Fruit fly (Drosophila melanogaster) whole organism, embryonic: ENCODE data around the gene CG33230.

Experiments
- CG1024 ChIP-seq: fragments of 200-800 bp; sonication (Bioruptor generic); IDR thresholded peaks from 2 replicates; pipeline ENCODE4 v1.3.6; 2022; ENCODE audit warnings: missing biosample characterization, missing genetic modification characterization
- CG10274 ChIP-seq: fragments of 200-800 bp; sonication (Bioruptor generic); optimal IDR thresholded peaks from 3 replicates; lab custom pipeline; 2017; ENCODE audit warnings: missing biosample characterization, mild to moderate bottlenecking, missing genetic modification characterization
- CG11695 ChIP-seq: fragments of 200-800 bp; sonication (Bioruptor generic); IDR thresholded peaks from 3 replicates; pipeline ENCODE4 v1.3.6; 2022; ENCODE audit warnings: missing biosample characterization, missing genetic modification characterization
- CG12299 ChIP-seq: fragments of 200-800 bp; sonication (Bioruptor generic); optimal IDR thresholded peaks from 2 replicates; lab custom pipeline; 2018; ENCODE audit warnings: missing biosample characterization, mild to moderate bottlenecking, missing genetic modification characterization
- CG12659 ChIP-seq: fragments of 200-800 bp; sonication (Bioruptor generic); optimal IDR thresholded peaks from 3 replicates; lab custom pipeline; 2017; ENCODE audit warnings: mild to moderate bottlenecking, missing biosample characterization, missing genetic modification reagents, missing genetic modification characterization
- CG16863 ChIP-seq: fragments of 200-800 bp; sonication (Bioruptor generic); optimal IDR thresholded peaks from 3 replicates; lab custom pipeline; 2016; ENCODE audit warnings: missing biosample characterization, missing genetic modification characterization
- CG17829 ChIP-seq: fragments of 200-800 bp; optimal IDR thresholded peaks from 2 replicates; lab custom pipeline; 2019; ENCODE audit warnings: missing biosample characterization, mild to moderate bottlenecking, missing genetic modification characterization, moderate library complexity
- CG1832 ChIP-seq: fragments of 200-800 bp; sonication (Bioruptor generic); optimal IDR thresholded peaks from 2 replicates; lab custom pipeline; 2017; ENCODE audit warnings: missing biosample characterization, mild to moderate bottlenecking, missing genetic modification characterization, inconsistent platforms
- CG3163 ChIP-seq: fragments of 200-800 bp; sonication (Bioruptor generic); optimal IDR thresholded peaks from 3 replicates; lab custom pipeline; 2016; ENCODE audit warnings: missing biosample characterization, missing genetic modification characterization
- CG32532 ChIP-seq: fragments of 200-800 bp; sonication (Bioruptor generic); IDR thresholded peaks from 2 replicates; pipeline ENCODE4 v1.3.6; 2022; ENCODE audit warnings: missing biosample characterization, missing genetic modification characterization
- CG33557 ChIP-seq: fragments of 200-800 bp; sonication (Bioruptor generic); optimal IDR thresholded peaks from 2 replicates; lab custom pipeline; 2019; ENCODE audit warnings: missing biosample characterization, mild to moderate bottlenecking, missing genetic modification characterization, moderate library complexity
- CG4707 ChIP-seq: fragments of 200-800 bp; sonication (Bioruptor generic); optimal IDR thresholded peaks from 2 replicates; lab custom pipeline; 2018; ENCODE audit warnings: missing biosample characterization, mild to moderate bottlenecking, missing genetic modification characterization, moderate library complexity
- CG7786 ChIP-seq: fragments of 200-800 bp; sonication (Bioruptor generic); optimal IDR thresholded peaks from 2 replicates; lab custom pipeline; 2016; ENCODE audit warnings: missing biosample characterization, missing genetic modification characterization
- CG7963 ChIP-seq: fragments of 200-800 bp; sonication (Bioruptor generic); IDR thresholded peaks from 3 replicates; pipeline ENCODE4 v1.3.6; 2022; ENCODE audit warnings: missing biosample characterization, missing genetic modification characterization; ENCODE audit not compliant: partially characterized antibody
- CG8290 ChIP-seq, 3 experiments: fragments of 200-800 bp; sonication (Bioruptor generic); optimal IDR thresholded peaks; 2 replicates each; lab custom pipeline; 2016 to 2019; ENCODE audit warnings: missing biosample characterization in 3 of 3, missing genetic modification characterization in 3 of 3, mild to moderate bottlenecking in 2 of 3, moderate library complexity in 1 of 3
- CG9215 ChIP-seq: fragments of 200-800 bp; sonication (Bioruptor generic); IDR thresholded peaks from 2 replicates; pipeline ENCODE4 v1.3.6; 2022; ENCODE audit warnings: missing biosample characterization, missing genetic modification characterization
- CG9797 ChIP-seq: fragments of 200-800 bp; sonication (Bioruptor generic); optimal IDR thresholded peaks from 3 replicates; lab custom pipeline; 2018; ENCODE audit warnings: missing biosample characterization, mild to moderate bottlenecking, missing genetic modification characterization
- D19B ChIP-seq: fragments of 200-800 bp; sonication (Bioruptor generic); optimal IDR thresholded peaks from 2 replicates; lab custom pipeline; 2017; ENCODE audit warnings: missing biosample characterization, mild to moderate bottlenecking, missing genetic modification characterization
- Dbx ChIP-seq: fragments of 200-800 bp; sonication (Bioruptor generic); IDR thresholded peaks from 3 replicates; pipeline ENCODE4 v1.3.6; 2022; ENCODE audit warnings: missing biosample characterization, missing genetic modification characterization
- Ets97D ChIP-seq: fragments of 200-800 bp; sonication (Bioruptor generic); optimal IDR thresholded peaks from 3 replicates; lab custom pipeline; 2016; ENCODE audit warnings: missing biosample characterization, missing genetic modification characterization
- Fer2 ChIP-seq: fragments of 200-800 bp; sonication (Bioruptor generic); optimal IDR thresholded peaks from 2 replicates; lab custom pipeline; 2018; ENCODE audit warnings: missing biosample characterization, mild to moderate bottlenecking, missing genetic modification characterization, moderate library complexity
- GATAe ChIP-seq: fragments of 200-800 bp; sonication (Bioruptor generic); conservative IDR thresholded peaks from 2 replicates; pipeline ENCODE4 v1.3.6; 2022; ENCODE audit warnings: missing biosample characterization, missing genetic modification characterization
- Hr51 ChIP-seq, 2 experiments: fragments of 200-800 bp; sonication (Bioruptor generic); optimal IDR thresholded peaks; 2 replicates in 1 of 2; 3 replicates in 1 of 2; lab custom pipeline; 2016 to 2018; ENCODE audit warnings: missing biosample characterization in 2 of 2, missing genetic modification characterization in 2 of 2, mild to moderate bottlenecking in 1 of 2, moderate library complexity in 1 of 2
- Jarid2 ChIP-seq: fragments of 200-800 bp; sonication (Bioruptor generic); optimal IDR thresholded peaks from 3 replicates; lab custom pipeline; 2017; ENCODE audit warnings: mild to moderate bottlenecking, missing biosample characterization, missing genetic modification reagents, missing genetic modification characterization
- Trl ChIP-seq, 3 experiments: fragments of >200 bp in 2 of 3; fragments of 200-800 bp in 1 of 3; sonication (Bioruptor generic) in 1 of 3; optimal IDR thresholded peaks; 2 replicates in 1 of 3; 3 replicates in 2 of 3; lab custom pipeline; 2016 to 2017; ENCODE audit warnings: missing biosample characterization in 1 of 3, missing genetic modification characterization in 1 of 3
- al ChIP-seq: fragments of 200-800 bp; sonication (Bioruptor generic); IDR thresholded peaks from 2 replicates; pipeline ENCODE4 v1.3.6; 2022; ENCODE audit warnings: missing biosample characterization, missing genetic modification characterization
- ap ChIP-seq: fragments of 200-800 bp; sonication (Bioruptor generic); IDR thresholded peaks from 2 replicates; pipeline ENCODE4 v1.3.6; 2022; ENCODE audit warnings: missing biosample characterization, missing genetic modification characterization
- ato ChIP-seq: fragments of 200-800 bp; sonication (Bioruptor generic); IDR thresholded peaks from 2 replicates; pipeline ENCODE4 v1.3.6; 2022; ENCODE audit warnings: missing biosample characterization, missing genetic modification characterization; ENCODE audit not compliant: partially characterized antibody
- bcd ChIP-seq: fragments of 200-800 bp; sonication (Bioruptor generic); optimal IDR thresholded peaks from 2 replicates; lab custom pipeline; 2017; ENCODE audit warnings: missing biosample characterization, mild to moderate bottlenecking, missing genetic modification characterization
- cato ChIP-seq: fragments of 200-800 bp; sonication (Bioruptor generic); optimal IDR thresholded peaks from 2 replicates; lab custom pipeline; 2016; ENCODE audit warnings: missing biosample characterization, missing genetic modification characterization, borderline replicate concordance
- dysf ChIP-seq: fragments of 200-800 bp; sonication (Bioruptor generic); IDR thresholded peaks from 3 replicates; pipeline ENCODE4 v1.3.6; 2022; ENCODE audit warnings: missing biosample characterization, missing genetic modification characterization
- fd102C ChIP-seq: fragments of 200-800 bp; sonication (Bioruptor generic); optimal IDR thresholded peaks from 2 replicates; lab custom pipeline; 2018; ENCODE audit warnings: missing biosample characterization, mild to moderate bottlenecking, missing genetic modification characterization, moderate library complexity
- fd3F ChIP-seq: fragments of 200-800 bp; sonication (Bioruptor generic); optimal IDR thresholded peaks from 2 replicates; lab custom pipeline; 2018; ENCODE audit warnings: missing biosample characterization, mild to moderate bottlenecking, missing genetic modification characterization, moderate library complexity
- gsb-n ChIP-seq: fragments of 200-800 bp; sonication (Bioruptor generic); optimal IDR thresholded peaks from 3 replicates; lab custom pipeline; 2018; ENCODE audit warnings: missing biosample characterization, mild to moderate bottlenecking, missing genetic modification characterization
- insv ChIP-seq, 2 experiments: fragments of 200-800 bp; sonication (Bioruptor generic); optimal IDR thresholded peaks; 3 replicates each; lab custom pipeline; 2016 to 2018; ENCODE audit warnings: missing biosample characterization in 2 of 2, missing genetic modification characterization in 2 of 2
- mam ChIP-seq: fragments of 200-800 bp; sonication (Bioruptor generic); optimal IDR thresholded peaks from 3 replicates; lab custom pipeline; 2016; ENCODE audit warnings: missing biosample characterization, missing genetic modification characterization
- sens-2 ChIP-seq: fragments of 200-800 bp; sonication (Bioruptor generic); IDR thresholded peaks from 2 replicates; pipeline ENCODE4 v1.3.6; 2022; ENCODE audit warnings: missing biosample characterization, missing genetic modification characterization
- sqz ChIP-seq: fragments of 200-800 bp; sonication (Bioruptor generic); optimal IDR thresholded peaks from 3 replicates; lab custom pipeline; 2018; ENCODE audit warnings: missing biosample characterization, mild to moderate bottlenecking, missing genetic modification characterization
- sug ChIP-seq: fragments of 200-800 bp; optimal IDR thresholded peaks from 2 replicates; lab custom pipeline; 2019; ENCODE audit warnings: missing biosample characterization, mild to moderate bottlenecking, missing genetic modification characterization, moderate library complexity
- tll ChIP-seq, 2 experiments: fragments of 200-800 bp in 1 of 2; fragments of >200 bp in 1 of 2; sonication (Bioruptor generic) in 1 of 2; optimal IDR thresholded peaks; 2 replicates each; lab custom pipeline; 2017 to 2019; ENCODE audit warnings: missing biosample characterization in 2 of 2, missing genetic modification characterization in 2 of 2, mild to moderate bottlenecking in 1 of 2, moderate library complexity in 1 of 2
- trem ChIP-seq: fragments of 200-800 bp; optimal IDR thresholded peaks from 3 replicates; lab custom pipeline; 2019; ENCODE audit warnings: missing biosample characterization, mild to moderate bottlenecking, missing genetic modification characterization, moderate library complexity
- tup ChIP-seq: fragments of 200-800 bp; sonication (Bioruptor generic); optimal IDR thresholded peaks from 2 replicates; lab custom pipeline; 2016; ENCODE audit warnings: missing biosample characterization, mild to moderate bottlenecking, missing genetic modification characterization, moderate library complexity
- vfl ChIP-seq: fragments of 200-800 bp; sonication (Bioruptor generic); optimal IDR thresholded peaks from 2 replicates; lab custom pipeline; 2016; ENCODE audit warnings: missing biosample characterization, missing genetic modification characterization
- vvl ChIP-seq: fragments of 200-800 bp; sonication (Bioruptor generic); IDR thresholded peaks from 2 replicates; pipeline ENCODE4 v1.3.6; 2022; ENCODE audit warnings: missing biosample characterization, missing genetic modification characterization
- wdn ChIP-seq: fragments of 200-800 bp; sonication (Bioruptor generic); IDR thresholded peaks from 2 replicates; pipeline ENCODE4 v1.3.6; 2022; ENCODE audit warnings: missing biosample characterization, missing genetic modification characterization
- z ChIP-seq: fragments of 200-800 bp; sonication (Bioruptor generic); IDR thresholded peaks from 3 replicates; pipeline ENCODE4 v1.3.6; 2022; ENCODE audit warnings: missing biosample characterization, missing genetic modification characterization

CG33230 gene

DNA sequence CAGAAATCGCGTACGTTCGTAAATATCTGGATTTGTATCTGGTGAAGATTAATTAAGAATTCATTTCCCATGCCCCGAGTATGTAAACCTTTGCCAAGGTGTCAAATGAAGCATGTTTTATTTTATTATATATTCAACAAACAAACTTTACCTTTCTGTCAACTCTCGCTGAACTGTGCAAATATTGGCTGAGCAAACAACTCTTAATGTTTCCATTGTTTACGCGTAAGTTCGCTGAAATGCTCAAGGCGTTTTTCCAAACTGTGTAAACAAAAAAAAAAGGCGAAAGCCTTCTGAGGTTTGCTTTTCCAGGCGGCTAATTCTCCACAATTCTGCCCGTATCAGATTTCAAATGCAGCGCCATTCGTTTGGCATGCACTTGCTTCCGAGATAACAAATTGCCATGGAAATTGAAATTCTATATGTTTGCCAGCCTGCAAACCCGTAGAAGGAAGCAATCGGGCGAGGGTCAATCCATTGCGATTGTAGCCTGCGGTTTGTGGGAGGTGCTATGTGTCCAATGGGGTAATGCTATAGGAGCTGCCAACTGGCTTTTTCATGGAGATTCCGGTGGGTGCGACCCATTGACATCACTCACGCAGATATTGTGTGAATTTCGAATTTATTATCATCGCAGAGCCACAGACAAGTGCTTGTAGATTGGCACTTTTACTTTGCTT lies 26.4 kb upstream of the CG33230 start (continued):
- TF ChIP-seq CG11695 (GFP tag; lab: Robert Waterston, UW) (peak; percentile 69; the same call in 1 of the 3 replicates), tup (GFP tag; lab: Kevin White, UChicago) (peak; percentile 59), wdn (GFP tag; lab: Robert Waterston, UW) (peak; percentile 68), trem (tag; lab: Kevin White, UChicago) (no peak), Dbx (GFP tag; lab: Robert Waterston, UW) (peak; percentile 87; the same call in 2 of the 3 replicates), CG1024 (GFP tag; lab: Robert Waterston, UW) (no peak), sqz (no peak), ato (GFP tag; lab: Robert Waterston, UW) (no peak)

DNA sequence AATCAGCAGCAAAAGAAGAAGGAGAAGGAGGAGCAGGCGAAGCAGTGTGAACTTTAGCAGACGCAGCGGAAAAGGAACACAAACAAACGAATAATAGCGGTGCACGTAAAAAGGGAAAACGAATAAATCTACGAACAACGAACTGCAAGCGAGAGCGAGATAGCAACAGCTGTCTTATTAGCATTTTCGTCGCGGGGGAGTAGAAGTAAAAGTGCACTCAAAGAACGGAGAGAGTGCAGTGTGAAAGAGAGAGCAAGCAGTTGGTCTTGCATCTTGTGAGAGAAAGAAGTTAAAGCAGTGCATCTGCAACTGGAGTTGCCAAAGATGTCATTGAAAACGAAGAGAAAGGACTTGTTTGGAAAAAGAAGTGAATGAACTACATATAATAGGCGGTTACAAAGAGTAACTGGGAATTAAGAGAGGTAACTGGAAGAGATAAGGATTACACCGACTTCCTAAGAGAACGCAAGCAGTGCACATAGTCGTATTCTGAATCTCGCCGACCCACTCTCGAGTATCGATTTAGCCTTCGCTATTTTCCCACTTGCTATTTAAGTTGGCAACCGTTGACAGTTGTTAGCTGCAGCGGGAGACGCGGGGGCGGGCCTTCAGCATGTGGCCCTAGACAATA lies 25.3 kb upstream of the CG33230 start:
- peak; percentile 7 for TF ChIP-seq CG33557
- no peak for TF ChIP-seq fd102C (GFP tag; lab: Kevin White, UChicago)
- TF ChIP-seq CG12299 (tag; lab: Kevin White, UChicago), result no peak
- TF ChIP-seq z (GFP tag; lab: Robert Waterston, UW), result peak; percentile 94
- no peak for TF ChIP-seq mam (GFP tag; lab: Kevin White, UChicago)
- no peak for TF ChIP-seq CG9797 (GFP tag; lab: Kevin White, UChicago)
- no peak for TF ChIP-seq CG7786
- TF ChIP-seq bcd, result no peak
- no peak for TF ChIP-seq dysf (GFP tag; lab: Robert Waterston, UW)
- TF ChIP-seq Hr51 (GFP tag; optimal IDR thresholded peaks at IDR 0.05; lab: Kevin White, UChicago), result no peak
- TF ChIP-seq gsb-n (tag; lab: Kevin White, UChicago), result no peak
- no peak for TF ChIP-seq Fer2 (tag; lab: Kevin White, UChicago)
- no peak for TF ChIP-seq tll (GFP tag; optimal IDR thresholded peaks at IDR 0.05; lab: Kevin White, UChicago)
- TF ChIP-seq cato (GFP tag; lab: Kevin White, UChicago), result no peak
- no peak for TF ChIP-seq CG4707 (GFP tag; lab: Kevin White, UChicago)
- TF ChIP-seq D19B (GFP tag; lab: Kevin White, UChicago), result no peak
- TF ChIP-seq al (GFP tag; lab: Robert Waterston, UW), result no peak
- no peak for TF ChIP-seq CG10274 (GFP tag; lab: Kevin White, UChicago)
- no peak for TF ChIP-seq Ets97D
- TF ChIP-seq GATAe (GFP tag; lab: Robert Waterston, UW), result no peak
- no peak for TF ChIP-seq CG32532 (GFP tag; lab: Robert Waterston, UW)
- peak; percentile 11 for TF ChIP-seq Jarid2
- no peak for TF ChIP-seq sens-2
- TF ChIP-seq CG7963 (GFP tag; lab: Robert Waterston, UW), result 0 out of 3 replicates have a peak, but pooled peaks have one; percentile 8
- peak in 1 of 2 experiments; percentile 92 for TF ChIP-seq insv (GFP tag; optimal IDR thresholded peaks at IDR 0.05; lab: Kevin White, UChicago)
- peak; percentile 72 for TF ChIP-seq vvl (GFP tag; lab: Robert Waterston, UW)
- TF ChIP-seq fd3F (GFP tag; lab: Kevin White, UChicago), result no peak
- TF ChIP-seq CG9215 (GFP tag; lab: Robert Waterston, UW), result no peak
- TF ChIP-seq wdn (GFP tag; lab: Robert Waterston, UW), result no peak
- TF ChIP-seq CG8290 (GFP tag; optimal IDR thresholded peaks at IDR 0.05; lab: Kevin White, UChicago), result no peak
- peak in 1 of 2 experiments; percentile 78 for TF ChIP-seq CG8290 (tag; optimal IDR thresholded peaks at IDR 0.05; lab: Kevin White, UChicago)
- peak in 1 of 2 experiments; percentile 86 for TF ChIP-seq Trl (optimal IDR thresholded peaks at IDR 0.05; lab: Kevin White, UChicago)
- TF ChIP-seq Trl (GFP tag; optimal IDR thresholded peaks at IDR 0.05; lab: Kevin White, UChicago), result no peak
- TF ChIP-seq CG17829 (tag; lab: Kevin White, UChicago), result no peak
- TF ChIP-seq vfl (GFP tag; lab: Kevin White, UChicago), result no peak
- peak; percentile 5 for TF ChIP-seq CG1832
- TF ChIP-seq ap (GFP tag; lab: Robert Waterston, UW), result no peak
- TF ChIP-seq CG12659 (GFP tag; lab: Kevin White, UChicago), result no peak
- TF ChIP-seq CG3163, result peak; percentile 95
- no peak for TF ChIP-seq sug (tag; lab: Kevin White, UChicago)
- no peak for TF ChIP-seq CG16863 (GFP tag; lab: Kevin White, UChicago)
